Fruit fly (Drosophila melanogaster) whole organism, embryonic: ENCODE results near the gene CG34268.

Experiments
- B-H1 ChIP-seq: fragments of 200-800 bp; sonication (Bioruptor generic); IDR thresholded peaks from 3 replicates; pipeline ENCODE4 v1.3.6; 2022; ENCODE audit warnings: missing biosample characterization, missing genetic modification characterization
- BtbVII ChIP-seq: fragments of 200-800 bp; sonication (Bioruptor generic); optimal IDR thresholded peaks from 3 replicates; lab custom pipeline; 2017; ENCODE audit warnings: missing biosample characterization, mild to moderate bottlenecking, missing genetic modification characterization
- CG10274 ChIP-seq: fragments of 200-800 bp; sonication (Bioruptor generic); optimal IDR thresholded peaks from 3 replicates; lab custom pipeline; 2017; ENCODE audit warnings: missing biosample characterization, mild to moderate bottlenecking, missing genetic modification characterization
- CG12219 ChIP-seq: fragments of 200-800 bp; sonication (Bioruptor generic); optimal IDR thresholded peaks from 3 replicates; lab custom pipeline; 2018; ENCODE audit warnings: missing biosample characterization, mild to moderate bottlenecking, missing genetic modification characterization
- CG15479 ChIP-seq: fragments of 200-800 bp; sonication (Bioruptor generic); optimal IDR thresholded peaks from 3 replicates; lab custom pipeline; 2019; ENCODE audit warnings: missing biosample characterization, mild to moderate bottlenecking, missing genetic modification characterization, moderate library complexity
- CG15514 ChIP-seq: fragments of 200-800 bp; sonication (Bioruptor generic); optimal IDR thresholded peaks from 3 replicates; lab custom pipeline; 2017; ENCODE audit warnings: missing biosample characterization, missing genetic modification characterization, mild to moderate bottlenecking, moderate library complexity, missing genetic modification reagents
- CG17359 ChIP-seq: fragments of 200-800 bp; sonication (Bioruptor generic); optimal IDR thresholded peaks from 3 replicates; lab custom pipeline; 2018; ENCODE audit warnings: missing biosample characterization, mild to moderate bottlenecking, missing genetic modification characterization, moderate library complexity
- CG2875 ChIP-seq: fragments of 200-800 bp; sonication (Bioruptor generic); optimal IDR thresholded peaks from 2 replicates; lab custom pipeline; 2017; ENCODE audit warnings: missing biosample characterization, mild to moderate bottlenecking, missing genetic modification characterization, missing genetic modification reagents
- CG33557 ChIP-seq: fragments of 200-800 bp; sonication (Bioruptor generic); optimal IDR thresholded peaks from 2 replicates; lab custom pipeline; 2019; ENCODE audit warnings: missing biosample characterization, mild to moderate bottlenecking, missing genetic modification characterization, moderate library complexity
- CG3847 ChIP-seq: fragments of 200-800 bp; sonication (Bioruptor generic); IDR thresholded peaks from 2 replicates; pipeline ENCODE4 v1.3.6; 2022; ENCODE audit warnings: missing biosample characterization, missing genetic modification characterization
- CG4328 ChIP-seq: fragments of 200-800 bp; sonication (Bioruptor generic); optimal IDR thresholded peaks from 3 replicates; lab custom pipeline; 2017; ENCODE audit warnings: missing biosample characterization, missing genetic modification reagents, missing genetic modification characterization
- CG6683 ChIP-seq: fragments of 200-800 bp; sonication (Bioruptor generic); optimal IDR thresholded peaks from 2 replicates; lab custom pipeline; 2017; ENCODE audit warnings: missing biosample characterization, mild to moderate bottlenecking, missing genetic modification characterization, missing genetic modification reagents
- CG6813 ChIP-seq: fragments of 200-800 bp; sonication (Bioruptor generic); optimal IDR thresholded peaks from 2 replicates; lab custom pipeline; 2017; ENCODE audit warnings: missing biosample characterization, missing genetic modification characterization, mild to moderate bottlenecking, moderate library complexity, missing genetic modification reagents
- CG9609 ChIP-seq: fragments of 200-800 bp; sonication (Bioruptor generic); optimal IDR thresholded peaks from 3 replicates; lab custom pipeline; 2016; ENCODE audit warnings: missing biosample characterization, missing genetic modification characterization
- CG9727 ChIP-seq: fragments of 200-800 bp; sonication (Bioruptor generic); optimal IDR thresholded peaks from 3 replicates; lab custom pipeline; 2017; ENCODE audit warnings: missing biosample characterization, mild to moderate bottlenecking, missing genetic modification characterization
- CG9797 ChIP-seq: fragments of 200-800 bp; sonication (Bioruptor generic); optimal IDR thresholded peaks from 3 replicates; lab custom pipeline; 2018; ENCODE audit warnings: missing biosample characterization, mild to moderate bottlenecking, missing genetic modification characterization
- CG9932 ChIP-seq: fragments of 200-800 bp; sonication (Bioruptor generic); IDR thresholded peaks from 2 replicates; pipeline ENCODE4 v1.3.6; 2022; ENCODE audit warnings: missing biosample characterization, missing genetic modification characterization
- Hmr ChIP-seq: fragments of 200-800 bp; sonication (Bioruptor generic); optimal IDR thresholded peaks from 3 replicates; lab custom pipeline; 2017; ENCODE audit warnings: mild to moderate bottlenecking, missing biosample characterization, missing genetic modification reagents, missing genetic modification characterization
- Jarid2 ChIP-seq: fragments of 200-800 bp; sonication (Bioruptor generic); optimal IDR thresholded peaks from 3 replicates; lab custom pipeline; 2017; ENCODE audit warnings: mild to moderate bottlenecking, missing biosample characterization, missing genetic modification reagents, missing genetic modification characterization
- MESR4 ChIP-seq: fragments of 200-800 bp; sonication (Bioruptor generic); optimal IDR thresholded peaks from 2 replicates; lab custom pipeline; 2018; ENCODE audit warnings: missing biosample characterization, mild to moderate bottlenecking, missing genetic modification characterization, moderate library complexity
- Max ChIP-seq: fragments of 200-800 bp; sonication (Bioruptor generic); optimal IDR thresholded peaks from 2 replicates; lab custom pipeline; 2016; ENCODE audit warnings: missing biosample characterization, mild to moderate bottlenecking, missing genetic modification characterization
- NC2α ChIP-seq: fragments of 200-800 bp; sonication (Bioruptor generic); optimal IDR thresholded peaks from 2 replicates; lab custom pipeline; 2016; ENCODE audit warnings: missing biosample characterization, missing genetic modification characterization
- Nf-YC ChIP-seq: fragments of 200-800 bp; optimal IDR thresholded peaks from 3 replicates; lab custom pipeline; 2019; ENCODE audit warnings: missing biosample characterization, mild to moderate bottlenecking, missing genetic modification characterization, moderate library complexity
- Pdp1 ChIP-seq, 2 experiments: fragments of 200-800 bp; sonication (Bioruptor generic); optimal IDR thresholded peaks; 3 replicates each; lab custom pipeline; 2016; ENCODE audit warnings: missing biosample characterization in 2 of 2, missing genetic modification characterization in 2 of 2, mild to moderate bottlenecking in 1 of 2, moderate library complexity in 1 of 2
- Taf1 ChIP-seq: fragments of 200-800 bp; sonication (Bioruptor generic); IDR thresholded peaks from 2 replicates; pipeline ENCODE4 v1.3.6; 2022; ENCODE audit warnings: missing biosample characterization, missing genetic modification characterization
- ac ChIP-seq: fragments of 200-800 bp; sonication (Bioruptor generic); optimal IDR thresholded peaks from 3 replicates; lab custom pipeline; 2017; ENCODE audit warnings: missing biosample characterization, mild to moderate bottlenecking, missing genetic modification characterization
- bcd ChIP-seq: fragments of 200-800 bp; sonication (Bioruptor generic); optimal IDR thresholded peaks from 2 replicates; lab custom pipeline; 2017; ENCODE audit warnings: missing biosample characterization, mild to moderate bottlenecking, missing genetic modification characterization
- bigmax ChIP-seq: fragments of 200-800 bp; sonication (Bioruptor generic); optimal IDR thresholded peaks from 2 replicates; lab custom pipeline; 2018; ENCODE audit warnings: missing biosample characterization, mild to moderate bottlenecking, missing genetic modification characterization
- btn ChIP-seq: fragments of 200-800 bp; sonication (Bioruptor generic); optimal IDR thresholded peaks from 2 replicates; lab custom pipeline; 2016; ENCODE audit warnings: missing biosample characterization, missing genetic modification characterization
- crol ChIP-seq: fragments of 200-800 bp; sonication (Bioruptor generic); IDR thresholded peaks from 2 replicates; pipeline ENCODE4 v1.3.6; 2022; ENCODE audit warnings: missing biosample characterization, missing genetic modification characterization
- dan ChIP-seq: fragments of 200-800 bp; sonication (Bioruptor generic); IDR thresholded peaks from 2 replicates; pipeline ENCODE4 v1.3.6; 2022; ENCODE audit warnings: missing biosample characterization, missing genetic modification characterization
- ems ChIP-seq: fragments of 200-800 bp; sonication (Bioruptor generic); optimal IDR thresholded peaks from 3 replicates; lab custom pipeline; 2016; ENCODE audit warnings: missing biosample characterization, missing genetic modification characterization
- hb ChIP-seq: fragments of 200-800 bp; sonication (Bioruptor generic); IDR thresholded peaks from 3 replicates; pipeline ENCODE4 v1.3.6; 2022; ENCODE audit warnings: missing biosample characterization, missing genetic modification characterization; ENCODE audit not compliant: partially characterized antibody
- lilli ChIP-seq: fragments of 200-800 bp; sonication (Bioruptor generic); optimal IDR thresholded peaks from 3 replicates; lab custom pipeline; 2016; ENCODE audit warnings: missing biosample characterization, missing genetic modification characterization
- nerfin-1 ChIP-seq: fragments of 200-800 bp; sonication (Bioruptor generic); optimal IDR thresholded peaks from 3 replicates; lab custom pipeline; 2019; ENCODE audit warnings: missing biosample characterization, mild to moderate bottlenecking, missing genetic modification characterization, moderate library complexity
- peb ChIP-seq: fragments of 200-800 bp; sonication (Bioruptor generic); IDR thresholded peaks from 2 replicates; pipeline ENCODE4 v1.3.6; 2022; ENCODE audit warnings: missing biosample characterization, missing genetic modification characterization
- pfk ChIP-seq: fragments of 200-800 bp; sonication (Bioruptor generic); optimal IDR thresholded peaks from 2 replicates; lab custom pipeline; 2018; ENCODE audit warnings: missing biosample characterization, mild to moderate bottlenecking, missing genetic modification characterization, moderate library complexity
- pnt ChIP-seq: fragments of 200-800 bp; sonication (Bioruptor generic); optimal IDR thresholded peaks from 3 replicates; lab custom pipeline; 2016; ENCODE audit warnings: missing biosample characterization, missing genetic modification characterization
- pzg ChIP-seq: fragments of 200-800 bp; sonication (Bioruptor generic); optimal IDR thresholded peaks from 3 replicates; lab custom pipeline; 2018; ENCODE audit warnings: missing biosample characterization, mild to moderate bottlenecking, missing genetic modification characterization, moderate library complexity
- sc ChIP-seq, 3 experiments: fragments of >200 bp in 2 of 3; fragments of 200-800 bp in 1 of 3; sonication (Bioruptor generic) in 1 of 3; optimal IDR thresholded peaks; 2 replicates in 2 of 3; 3 replicates in 1 of 3; lab custom pipeline; 2017; ENCODE audit warnings: mild to moderate bottlenecking in 1 of 3, missing biosample characterization in 1 of 3, missing genetic modification characterization in 1 of 3, missing genetic modification reagents in 1 of 3
- sens ChIP-seq: fragments of 200-800 bp; sonication (Bioruptor generic); peaks from one replicate; lab custom pipeline; 2016; ENCODE audit warnings: missing biosample characterization, missing genetic modification characterization
- shn ChIP-seq: fragments of 200-800 bp; sonication (Bioruptor generic); optimal IDR thresholded peaks from 3 replicates; lab custom pipeline; 2016; ENCODE audit warnings: missing biosample characterization, missing genetic modification characterization
- tin ChIP-seq: fragments of 200-800 bp; sonication (Bioruptor generic); optimal IDR thresholded peaks from 3 replicates; lab custom pipeline; 2016; ENCODE audit warnings: missing biosample characterization, missing genetic modification characterization
- tup ChIP-seq: fragments of 200-800 bp; sonication (Bioruptor generic); optimal IDR thresholded peaks from 2 replicates; lab custom pipeline; 2016; ENCODE audit warnings: missing biosample characterization, mild to moderate bottlenecking, missing genetic modification characterization, moderate library complexity
- vfl ChIP-seq: fragments of 200-800 bp; sonication (Bioruptor generic); optimal IDR thresholded peaks from 2 replicates; lab custom pipeline; 2016; ENCODE audit warnings: missing biosample characterization, missing genetic modification characterization
- wor ChIP-seq: fragments of 200-800 bp; sonication (Bioruptor generic); IDR thresholded peaks from 2 replicates; pipeline ENCODE4 v1.3.6; 2022; ENCODE audit warnings: missing biosample characterization, missing genetic modification characterization
- zen2 ChIP-seq: fragments of 200-800 bp; sonication (Bioruptor generic); IDR thresholded peaks from 3 replicates; pipeline ENCODE4 v1.3.6; 2022; ENCODE audit warnings: missing biosample characterization, missing genetic modification characterization; ENCODE audit not compliant: partially characterized antibody
- zfh2 ChIP-seq: fragments of 200-800 bp; sonication (Bioruptor generic); optimal IDR thresholded peaks from 2 replicates; lab custom pipeline; 2016; ENCODE audit warnings: missing biosample characterization, missing genetic modification characterization

CG34268 gene

DNA sequence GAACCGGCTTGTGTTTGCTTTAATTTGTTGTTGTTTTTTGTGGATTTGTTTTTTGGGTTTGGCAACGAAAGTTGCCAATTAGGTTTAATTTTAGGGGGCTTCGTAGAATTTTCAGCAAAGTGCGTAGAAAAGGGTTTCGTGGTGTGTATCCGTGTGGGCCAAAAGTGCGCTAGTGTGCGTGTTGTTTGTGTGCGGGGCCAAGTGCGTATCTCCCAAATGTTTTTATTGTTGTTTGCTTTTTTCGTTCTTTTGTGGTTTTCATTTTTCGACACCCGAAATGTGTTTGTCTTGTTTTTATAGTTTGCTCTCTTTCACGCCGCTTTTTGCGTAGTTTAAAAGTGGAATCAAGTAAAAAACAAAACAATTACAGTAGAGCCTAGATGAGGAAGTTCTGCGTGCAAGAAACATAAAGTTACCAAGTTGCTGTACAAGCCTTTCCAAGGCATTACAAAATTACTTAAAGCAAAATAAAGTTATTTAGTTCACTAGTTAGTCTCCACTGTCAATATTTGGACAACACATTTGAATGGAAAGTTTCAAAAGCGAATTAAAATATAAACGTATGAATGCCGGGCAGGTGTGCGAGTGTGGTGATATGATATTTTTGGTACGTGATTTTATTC lies 46.2 kb downstream of the CG34268 start (continued):
- peak; percentile 85 for TF ChIP-seq bcd
- TF ChIP-seq hb (GFP tag; lab: Robert Waterston, UW): no peak
- peak; percentile 95 for TF ChIP-seq lilli (GFP tag; lab: Kevin White, UChicago)
- TF ChIP-seq CG9797: no peak
- peak; percentile 18 for TF ChIP-seq Jarid2 (GFP tag; lab: Kevin White, UChicago)
- TF ChIP-seq vfl (GFP tag; lab: Kevin White, UChicago): peak; percentile 94
- peak; percentile 78 for TF ChIP-seq CG9609 (GFP tag; lab: Kevin White, UChicago)
- TF ChIP-seq CG2875 (GFP tag; lab: Kevin White, UChicago): no peak
- peak; percentile 47 for TF ChIP-seq pnt (GFP tag; lab: Kevin White, UChicago)
- TF ChIP-seq CG15479 (GFP tag; lab: Kevin White, UChicago): no peak
- TF ChIP-seq MESR4 (GFP tag; lab: Kevin White, UChicago): no peak
- no peak for TF ChIP-seq bigmax (GFP tag; lab: Kevin White, UChicago)
- peak; percentile 80 for TF ChIP-seq CG15514 (GFP tag; lab: Kevin White, UChicago)
- TF ChIP-seq peb: peak; percentile 35; the same call in 1 of the 2 replicates
- TF ChIP-seq CG9932 (GFP tag; lab: Robert Waterston, UW): peak; percentile 99
- peak; percentile 97 for TF ChIP-seq zfh2 (GFP tag; lab: Kevin White, UChicago)
- peak; percentile 15 for TF ChIP-seq Nf-YC (tag; lab: Kevin White, UChicago)
- TF ChIP-seq wor (GFP tag; lab: Robert Waterston, UW): no peak
- TF ChIP-seq CG9727 (GFP tag; lab: Kevin White, UChicago): peak; percentile 84
- peak; percentile 91 for TF ChIP-seq Taf1 (GFP tag; lab: Robert Waterston, UW)
- TF ChIP-seq Pdp1 (GFP tag; optimal IDR thresholded peaks at IDR 0.05; lab: Kevin White, UChicago): peak; percentile 77 to 80
- no peak for TF ChIP-seq dan
- TF ChIP-seq CG12219 (GFP tag; lab: Kevin White, UChicago): peak; percentile 46
- TF ChIP-seq tup: peak; percentile 69
- no peak for TF ChIP-seq sc (optimal IDR thresholded peaks at IDR 0.05; lab: Kevin White, UChicago)
- no peak for TF ChIP-seq sc (GFP tag; optimal IDR thresholded peaks at IDR 0.05; lab: Kevin White, UChicago)
- TF ChIP-seq crol (GFP tag; lab: Robert Waterston, UW): no peak
- no peak for TF ChIP-seq CG33557 (GFP tag; lab: Kevin White, UChicago)
- peak; percentile 47 for TF ChIP-seq tin (GFP tag; lab: Kevin White, UChicago)
- TF ChIP-seq btn (GFP tag; lab: Kevin White, UChicago): no peak
- TF ChIP-seq pzg (GFP tag; lab: Kevin White, UChicago): no peak
- peak; percentile 54 for TF ChIP-seq shn
- no peak for TF ChIP-seq zen2 (GFP tag; lab: Robert Waterston, UW)
- peak; percentile 89 for TF ChIP-seq CG3847 (GFP tag; lab: Robert Waterston, UW)
- TF ChIP-seq ac (GFP tag; lab: Kevin White, UChicago): no peak
- TF ChIP-seq CG6683 (GFP tag; lab: Kevin White, UChicago): peak; percentile 58
- peak; percentile 65; the same call in 2 of the 3 replicates for TF ChIP-seq B-H1 (GFP tag; lab: Robert Waterston, UW)
- peak; percentile 68 for TF ChIP-seq CG17359 (tag; lab: Kevin White, UChicago)
- TF ChIP-seq BtbVII (GFP tag; lab: Kevin White, UChicago): peak; percentile 87
- peak; percentile 20 for TF ChIP-seq NC2α (GFP tag; lab: Kevin White, UChicago)
- peak; percentile 70 for TF ChIP-seq CG10274 (GFP tag; lab: Kevin White, UChicago)
- peak; percentile 87 for TF ChIP-seq sens (GFP tag; lab: Kevin White, UChicago)
- TF ChIP-seq CG6813 (GFP tag; lab: Kevin White, UChicago): peak; percentile 83
- TF ChIP-seq CG4328 (GFP tag; lab: Kevin White, UChicago): peak; percentile 43
- TF ChIP-seq pfk (GFP tag; lab: Kevin White, UChicago): no peak
- no peak for TF ChIP-seq nerfin-1
- peak; percentile 90 for TF ChIP-seq Hmr (GFP tag; lab: Kevin White, UChicago)
- TF ChIP-seq Max (GFP tag; lab: Kevin White, UChicago): peak; percentile 63
- TF ChIP-seq ems (GFP tag; lab: Kevin White, UChicago): peak; percentile 54
